Fruit fly (Drosophila melanogaster) whole organism, embryonic: ENCODE measurements around the gene firl.
A peak's percentile ranks its signal among the peaks of the same experiment; 100 is the strongest.

Experiments
- CG10543 ChIP-seq: fragments of 200-800 bp; sonication (Bioruptor generic); optimal IDR thresholded peaks from 3 replicates; lab custom pipeline; 2017; ENCODE audit warnings: missing biosample characterization, mild to moderate bottlenecking, missing genetic modification characterization, moderate library complexity
- CG1233 ChIP-seq: fragments of 200-800 bp; sonication (Bioruptor generic); optimal IDR thresholded peaks from 4 replicates; lab custom pipeline; 2018; ENCODE audit warnings: missing biosample characterization, mild to moderate bottlenecking, missing genetic modification characterization
- CG12659 ChIP-seq: fragments of 200-800 bp; sonication (Bioruptor generic); optimal IDR thresholded peaks from 3 replicates; lab custom pipeline; 2017; ENCODE audit warnings: mild to moderate bottlenecking, missing biosample characterization, missing genetic modification reagents, missing genetic modification characterization
- CG13287 ChIP-seq: fragments of 200-800 bp; sonication (Bioruptor generic); IDR thresholded peaks from 2 replicates; pipeline ENCODE4 v1.3.6; 2022; ENCODE audit warnings: missing biosample characterization, missing genetic modification characterization; ENCODE audit not compliant: partially characterized antibody
- CG14710 ChIP-seq: fragments of 200-800 bp; sonication (Bioruptor generic); optimal IDR thresholded peaks from 3 replicates; lab custom pipeline; 2019; ENCODE audit warnings: missing biosample characterization, mild to moderate bottlenecking, missing genetic modification characterization, moderate library complexity
- CG1603 ChIP-seq: fragments of 200-800 bp; sonication (Bioruptor generic); optimal IDR thresholded peaks from 2 replicates; lab custom pipeline; 2019; ENCODE audit warnings: missing biosample characterization, mild to moderate bottlenecking, missing genetic modification characterization, moderate library complexity
- CG17186 ChIP-seq: fragments of 200-800 bp; sonication (Bioruptor generic); optimal IDR thresholded peaks from 3 replicates; lab custom pipeline; 2017; ENCODE audit warnings: missing biosample characterization, missing genetic modification reagents, missing genetic modification characterization
- CG2116 ChIP-seq: fragments of 200-800 bp; sonication (Bioruptor generic); optimal IDR thresholded peaks from 3 replicates; lab custom pipeline; 2018; ENCODE audit warnings: missing biosample characterization, mild to moderate bottlenecking, missing genetic modification characterization
- CG31365 ChIP-seq: fragments of 200-800 bp; sonication (Bioruptor generic); optimal IDR thresholded peaks from 2 replicates; lab custom pipeline; 2018; ENCODE audit warnings: missing biosample characterization, mild to moderate bottlenecking, missing genetic modification characterization
- CG32772 ChIP-seq: fragments of 200-800 bp; sonication (Bioruptor generic); IDR thresholded peaks from 2 replicates; pipeline ENCODE4 v1.3.6; 2022; ENCODE audit warnings: missing biosample characterization, missing genetic modification characterization
- CG5180 ChIP-seq: fragments of 200-800 bp; sonication (Bioruptor generic); optimal IDR thresholded peaks from 3 replicates; lab custom pipeline; 2017; ENCODE audit warnings: missing biosample characterization, missing genetic modification characterization, mild to moderate bottlenecking, moderate library complexity, missing genetic modification reagents
- CG7786 ChIP-seq: fragments of 200-800 bp; sonication (Bioruptor generic); optimal IDR thresholded peaks from 2 replicates; lab custom pipeline; 2016; ENCODE audit warnings: missing biosample characterization, missing genetic modification characterization
- CG7963 ChIP-seq: fragments of 200-800 bp; sonication (Bioruptor generic); IDR thresholded peaks from 3 replicates; pipeline ENCODE4 v1.3.6; 2022; ENCODE audit warnings: missing biosample characterization, missing genetic modification characterization; ENCODE audit not compliant: partially characterized antibody
- CG9797 ChIP-seq: fragments of 200-800 bp; sonication (Bioruptor generic); optimal IDR thresholded peaks from 3 replicates; lab custom pipeline; 2018; ENCODE audit warnings: missing biosample characterization, mild to moderate bottlenecking, missing genetic modification characterization
- Dek ChIP-seq: fragments of 200-800 bp; sonication (Bioruptor generic); optimal IDR thresholded peaks from 3 replicates; lab custom pipeline; 2019; ENCODE audit warnings: missing biosample characterization, mild to moderate bottlenecking, missing genetic modification characterization, moderate library complexity
- Eip74EF ChIP-seq, 2 experiments: fragments of 200-800 bp in 1 of 2; fragments of >200 bp in 1 of 2; sonication (Bioruptor generic) in 1 of 2; optimal IDR thresholded peaks; 2 replicates each; lab custom pipeline; 2017 to 2019; ENCODE audit warnings: missing biosample characterization in 2 of 2, missing genetic modification characterization in 2 of 2, mild to moderate bottlenecking in 1 of 2, moderate library complexity in 1 of 2
- Ets97D ChIP-seq: fragments of 200-800 bp; sonication (Bioruptor generic); optimal IDR thresholded peaks from 3 replicates; lab custom pipeline; 2016; ENCODE audit warnings: missing biosample characterization, missing genetic modification characterization
- Gug ChIP-seq: fragments of 200-800 bp; sonication (Bioruptor generic); IDR thresholded peaks from 4 replicates; pipeline ENCODE4 v1.3.6; 2022; ENCODE audit warnings: missing biosample characterization, missing genetic modification characterization
- HmgD ChIP-seq: fragments of 200-800 bp; sonication (Bioruptor generic); optimal IDR thresholded peaks from 3 replicates; lab custom pipeline; 2016; ENCODE audit warnings: missing biosample characterization, missing genetic modification characterization
- Hr39 ChIP-seq: fragments of >200 bp; optimal IDR thresholded peaks from 2 replicates; lab custom pipeline; 2017
- Kr ChIP-seq: fragments of 200-800 bp; sonication (Bioruptor generic); optimal IDR thresholded peaks from 2 replicates; lab custom pipeline; 2017; ENCODE audit warnings: missing biosample characterization, mild to moderate bottlenecking, missing genetic modification characterization
- MESR4 ChIP-seq: fragments of 200-800 bp; sonication (Bioruptor generic); optimal IDR thresholded peaks from 2 replicates; lab custom pipeline; 2018; ENCODE audit warnings: missing biosample characterization, mild to moderate bottlenecking, missing genetic modification characterization, moderate library complexity
- Max ChIP-seq: fragments of 200-800 bp; sonication (Bioruptor generic); optimal IDR thresholded peaks from 2 replicates; lab custom pipeline; 2016; ENCODE audit warnings: missing biosample characterization, mild to moderate bottlenecking, missing genetic modification characterization
- Nf-YA ChIP-seq: fragments of 200-800 bp; sonication (Bioruptor generic); IDR thresholded peaks from 2 replicates; pipeline ENCODE4 v1.3.6; 2022; ENCODE audit warnings: missing biosample characterization, missing genetic modification characterization
- Oli ChIP-seq: fragments of 200-800 bp; sonication (Bioruptor generic); optimal IDR thresholded peaks from 2 replicates; lab custom pipeline; 2018; ENCODE audit warnings: missing biosample characterization, mild to moderate bottlenecking, missing genetic modification characterization, moderate library complexity
- Xbp1 ChIP-seq: fragments of 200-800 bp; sonication (Bioruptor generic); optimal IDR thresholded peaks from 3 replicates; lab custom pipeline; 2016; ENCODE audit warnings: missing biosample characterization, mild to moderate bottlenecking, missing genetic modification characterization
- YL-1 ChIP-seq: fragments of 200-800 bp; sonication (Bioruptor generic); optimal IDR thresholded peaks from 3 replicates; lab custom pipeline; 2017; ENCODE audit warnings: missing biosample characterization, mild to moderate bottlenecking, missing genetic modification characterization
- ara ChIP-seq: fragments of 200-800 bp; sonication (Bioruptor generic); IDR thresholded peaks from 2 replicates; pipeline ENCODE4 v1.3.6; 2022; ENCODE audit warnings: missing biosample characterization, missing genetic modification characterization
- bigmax ChIP-seq: fragments of 200-800 bp; sonication (Bioruptor generic); optimal IDR thresholded peaks from 2 replicates; lab custom pipeline; 2018; ENCODE audit warnings: missing biosample characterization, mild to moderate bottlenecking, missing genetic modification characterization
- br ChIP-seq: fragments of >200 bp; optimal IDR thresholded peaks from 2 replicates; lab custom pipeline; 2017
- cato ChIP-seq: fragments of 200-800 bp; sonication (Bioruptor generic); optimal IDR thresholded peaks from 2 replicates; lab custom pipeline; 2016; ENCODE audit warnings: missing biosample characterization, missing genetic modification characterization, borderline replicate concordance
- dati ChIP-seq: fragments of 200-800 bp; sonication (Bioruptor generic); IDR thresholded peaks from 2 replicates; pipeline ENCODE4 v1.3.6; 2022; ENCODE audit warnings: missing biosample characterization, missing genetic modification characterization
- fd96Cb ChIP-seq: fragments of 200-800 bp; sonication (Bioruptor generic); optimal IDR thresholded peaks from 2 replicates; lab custom pipeline; 2018; ENCODE audit warnings: missing biosample characterization, mild to moderate bottlenecking, missing genetic modification characterization, moderate library complexity
- fru ChIP-seq: fragments of >200 bp; optimal IDR thresholded peaks from 2 replicates; lab custom pipeline; 2017
- grau ChIP-seq: fragments of 200-800 bp; optimal IDR thresholded peaks from 3 replicates; lab custom pipeline; 2019; ENCODE audit warnings: missing biosample characterization, mild to moderate bottlenecking, missing genetic modification characterization, moderate library complexity
- grn ChIP-seq: fragments of 200-800 bp; sonication (Bioruptor generic); optimal IDR thresholded peaks from 3 replicates; lab custom pipeline; 2017; ENCODE audit warnings: missing biosample characterization, missing genetic modification characterization
- ham ChIP-seq: fragments of 200-800 bp; sonication (Bioruptor generic); IDR thresholded peaks from 2 replicates; pipeline ENCODE4 v1.3.6; 2022; ENCODE audit warnings: missing biosample characterization, missing genetic modification characterization
- her ChIP-seq: fragments of 200-800 bp; sonication (Bioruptor generic); optimal IDR thresholded peaks from 2 replicates; lab custom pipeline; 2016; ENCODE audit warnings: missing biosample characterization, missing genetic modification characterization
- kni ChIP-seq: fragments of 200-800 bp; sonication (Bioruptor generic); optimal IDR thresholded peaks from 3 replicates; lab custom pipeline; 2017; ENCODE audit warnings: mild to moderate bottlenecking, missing biosample characterization, missing genetic modification reagents, missing genetic modification characterization
- pan ChIP-seq, 4 experiments: fragments of >200 bp in 3 of 4; fragments of 200-800 bp in 1 of 4; sonication (Bioruptor generic) in 1 of 4; optimal IDR thresholded peaks in 3 of 4; IDR thresholded peaks in 1 of 4; 2 replicates each; pipeline versions ENCODE4 v1.3.6 to Lab custom; 2017 to 2022; ENCODE audit warnings: missing biosample characterization in 2 of 4, missing genetic modification characterization in 2 of 4, mixed read lengths in 1 of 4
- pzg ChIP-seq: fragments of 200-800 bp; sonication (Bioruptor generic); optimal IDR thresholded peaks from 3 replicates; lab custom pipeline; 2018; ENCODE audit warnings: missing biosample characterization, mild to moderate bottlenecking, missing genetic modification characterization, moderate library complexity
- ro ChIP-seq: fragments of 200-800 bp; sonication (Bioruptor generic); IDR thresholded peaks from 2 replicates; pipeline ENCODE4 v1.3.6; 2022; ENCODE audit warnings: missing biosample characterization, missing genetic modification characterization
- run ChIP-seq: fragments of 200-800 bp; sonication (Bioruptor generic); optimal IDR thresholded peaks from 3 replicates; lab custom pipeline; 2018; ENCODE audit warnings: missing biosample characterization, mild to moderate bottlenecking, missing genetic modification characterization
- sd ChIP-seq: fragments of 200-800 bp; sonication (Bioruptor generic); optimal IDR thresholded peaks from 3 replicates; lab custom pipeline; 2018; ENCODE audit warnings: missing biosample characterization, mild to moderate bottlenecking, missing genetic modification characterization, moderate library complexity
- sisA ChIP-seq: fragments of 200-800 bp; sonication (Bioruptor generic); IDR thresholded peaks from 2 replicates; pipeline ENCODE4 v1.3.6; 2022; ENCODE audit warnings: missing biosample characterization, missing genetic modification characterization
- sqz ChIP-seq: fragments of 200-800 bp; sonication (Bioruptor generic); optimal IDR thresholded peaks from 3 replicates; lab custom pipeline; 2018; ENCODE audit warnings: missing biosample characterization, mild to moderate bottlenecking, missing genetic modification characterization
- tll ChIP-seq, 2 experiments: fragments of 200-800 bp in 1 of 2; fragments of >200 bp in 1 of 2; sonication (Bioruptor generic) in 1 of 2; optimal IDR thresholded peaks; 2 replicates each; lab custom pipeline; 2017 to 2019; ENCODE audit warnings: missing biosample characterization in 2 of 2, missing genetic modification characterization in 2 of 2, mild to moderate bottlenecking in 1 of 2, moderate library complexity in 1 of 2
- zen ChIP-seq: fragments of 200-800 bp; sonication (Bioruptor generic); optimal IDR thresholded peaks from 3 replicates; lab custom pipeline; 2018; ENCODE audit warnings: missing biosample characterization, mild to moderate bottlenecking, missing genetic modification characterization, moderate library complexity

firl gene

dm6 chr2L:12103231-12104210, 36.9 kb upstream of the firl start, which contains the start of the genes Patsas and ThrRS (continued):
- TF ChIP-seq sisA (peak; percentile 86), Eip74EF (GFP tag; optimal IDR thresholded peaks at IDR 0.05; lab: Kevin White, UChicago) (no peak), grn (GFP tag; lab: Kevin White, UChicago) (no peak), bigmax (GFP tag; lab: Kevin White, UChicago) (no peak), CG5180 (GFP tag; lab: Kevin White, UChicago) (no peak), Hr39 (lab: Kevin White, UChicago) (no peak), Xbp1 (GFP tag; lab: Kevin White, UChicago) (peak; percentile 92), CG1233 (GFP tag; lab: Kevin White, UChicago) (peak; percentile 82), kni (no peak), cato (GFP tag; lab: Kevin White, UChicago) (peak; percentile 83), CG7786 (GFP tag; lab: Kevin White, UChicago) (peak; percentile 65), pan (optimal IDR thresholded peaks at IDR 0.05; lab: Kevin White, UChicago) (no peak), pan (GFP tag; optimal IDR thresholded peaks at IDR 0.05 in 1 of 2, IDR thresholded peaks at IDR 0.05 in 1 of 2) (peak in 1 of 2 experiments; percentile 90), CG1603 (tag; lab: Kevin White, UChicago) (peak; percentile 65), CG7963 (GFP tag; lab: Robert Waterston, UW) (no peak), fru (lab: Kevin White, UChicago) (no peak), dati (GFP tag; lab: Robert Waterston, UW) (no peak), HmgD (GFP tag; lab: Kevin White, UChicago) (peak; percentile 24), br (no peak), ro (no peak), CG17186 (GFP tag; lab: Kevin White, UChicago) (no peak), her (peak; percentile 7), Dek (tag; lab: Kevin White, UChicago) (peak; percentile 92)

- TF ChIP-seq CG2116 (GFP tag; lab: Kevin White, UChicago) (peak; percentile 18), ham (GFP tag; lab: Robert Waterston, UW) (no peak), ara (GFP tag; lab: Robert Waterston, UW) (no peak), MESR4 (GFP tag; lab: Kevin White, UChicago) (peak; percentile 58), Kr (GFP tag; lab: Kevin White, UChicago) (no peak), CG10543 (no peak), CG12659 (GFP tag; lab: Kevin White, UChicago) (peak; percentile 5), YL-1 (GFP tag; lab: Kevin White, UChicago) (peak; percentile 23), pzg (GFP tag; lab: Kevin White, UChicago) (peak; percentile 64), Gug (GFP tag; lab: Robert Waterston, UW) (no peak), Max (no peak), CG32772 (GFP tag; lab: Robert Waterston, UW) (peak; percentile 50; the same call in 1 of the 2 replicates), sd (tag; lab: Kevin White, UChicago) (peak; percentile 1), grau (tag; lab: Kevin White, UChicago) (no peak), fd96Cb (tag; lab: Kevin White, UChicago) (no peak), tll (GFP tag; optimal IDR thresholded peaks at IDR 0.05; lab: Kevin White, UChicago) (no peak), Oli (tag; lab: Kevin White, UChicago) (no peak), CG31365 (no peak), sqz (GFP tag; lab: Kevin White, UChicago) (peak; percentile 85), CG14710 (tag; lab: Kevin White, UChicago) (peak; percentile 98), CG9797 (GFP tag; lab: Kevin White, UChicago) (peak; percentile 57), run (tag; lab: Kevin White, UChicago) (no peak), zen (tag; lab: Kevin White, UChicago) (peak; percentile 42), CG13287 (peak; percentile 17; the same call in 1 of the 2 replicates), Ets97D (peak; percentile 37), Nf-YA (GFP tag; lab: Robert Waterston, UW) (no peak)
These were observed 31.1 kb upstream of the firl start, which contains the start of gene Ced-12 for dm6 chr2L:12097698-12098097. Gene Ced-12 (plus strand): TSS chr2L:12097838.
